Worm (Caenorhabditis elegans): Measurements from ENCODE around the gene sss-1.

Gene sss-1

DNA sequence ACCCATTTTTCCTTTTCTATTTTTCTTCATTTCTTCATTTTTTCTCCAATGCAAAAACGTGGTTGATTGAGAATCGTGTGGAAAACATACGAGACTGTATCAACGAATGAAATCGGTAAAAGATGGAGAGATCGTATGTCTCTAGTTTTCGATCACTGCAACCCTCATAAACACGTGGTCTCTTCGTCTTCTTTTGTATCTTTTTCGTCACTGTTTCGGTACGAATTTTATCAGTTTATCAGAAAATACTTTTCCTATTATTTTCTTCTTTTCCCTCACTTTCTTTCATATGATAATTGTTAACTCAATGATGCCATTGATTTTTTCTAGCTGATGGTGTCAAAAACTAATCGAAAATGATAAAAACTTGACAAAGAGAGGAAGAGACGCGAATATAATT, 17.9 kb downstream of the sss-1 start (continued):
- TF ChIP-seq rnt-1 (tag; optimal IDR thresholded peaks at IDR 0.05) = no peak
- TF ChIP-seq nhr-12 (tag; optimal IDR thresholded peaks at IDR 0.05) = no peak
- no peak for TF ChIP-seq swsn-7 (tag; optimal IDR thresholded peaks at IDR 0.05)
- no peak for TF ChIP-seq sox-4 (tag; optimal IDR thresholded peaks at IDR 0.05)
- no peak for TF ChIP-seq vab-15 (tag; optimal IDR thresholded peaks at IDR 0.05)
- no peak for TF ChIP-seq sup-37 (GFP tag; optimal IDR thresholded peaks at IDR 0.05)
- no peak for TF ChIP-seq unc-98 (GFP tag; IDR thresholded peaks at IDR 0.05)
- no peak for TF ChIP-seq efl-1 (optimal IDR thresholded peaks at IDR 0.05)
- peak in 1 of 2 experiments; percentile 33 for TF ChIP-seq efl-1 (GFP tag; optimal IDR thresholded peaks at IDR 0.05 in 1 of 2)
- TF ChIP-seq zip-4 (GFP tag; optimal IDR thresholded peaks at IDR 0.05) = no peak
- no peak for TF ChIP-seq ceh-88 (GFP tag; IDR thresholded peaks at IDR 0.05)
- TF ChIP-seq mef-2 (tag; optimal IDR thresholded peaks at IDR 0.05) = no peak
- TF ChIP-seq ztf-11 (tag; optimal IDR thresholded peaks at IDR 0.05) = no peak
- TF ChIP-seq ceh-63 (GFP tag; optimal IDR thresholded peaks at IDR 0.05) = no peak
- TF ChIP-seq alr-1 (tag; optimal IDR thresholded peaks at IDR 0.05; ENCODE audit: borderline replicate concordance) = no peak
- no peak for TF ChIP-seq F16B12.6 (tag; optimal IDR thresholded peaks at IDR 0.05)
- TF ChIP-seq dpl-1 (GFP tag; optimal IDR thresholded peaks at IDR 0.05) = no peak
- no peak for TF ChIP-seq unc-130 (tag; optimal IDR thresholded peaks at IDR 0.05)
- TF ChIP-seq nhr-20 (tag; optimal IDR thresholded peaks at IDR 0.05) = peak; percentile 94
- peak; percentile 71 for TF ChIP-seq nhr-71 (tag; optimal IDR thresholded peaks at IDR 0.05)
- peak; percentile 51 for TF ChIP-seq mep-1 (tag; optimal IDR thresholded peaks at IDR 0.05)
- no peak for TF ChIP-seq fkh-8 (tag; optimal IDR thresholded peaks at IDR 0.05)
- TF ChIP-seq elt-2 (tag; optimal IDR thresholded peaks at IDR 0.05) = peak; percentile 74
- no peak for TF ChIP-seq pax-3 (tag; optimal IDR thresholded peaks at IDR 0.05)
- no peak for TF ChIP-seq aly-2 (tag; optimal IDR thresholded peaks at IDR 0.05)
- TF ChIP-seq aha-1 (tag; optimal IDR thresholded peaks at IDR 0.05) = no peak
- no peak for TF ChIP-seq ceh-8 (GFP tag; optimal IDR thresholded peaks at IDR 0.05)
- TF ChIP-seq nhr-84 (tag; optimal IDR thresholded peaks at IDR 0.05) = no peak
- TF ChIP-seq egl-13 (tag; optimal IDR thresholded peaks at IDR 0.05) = no peak
- peak; percentile 45 for TF ChIP-seq C16A3.4 (tag; optimal IDR thresholded peaks at IDR 0.05)
- TF ChIP-seq jun-1 (tag; optimal IDR thresholded peaks at IDR 0.05) = no peak
- no peak for TF ChIP-seq lir-3 (tag; optimal IDR thresholded peaks at IDR 0.05; ENCODE audit: poor library complexity)
- TF ChIP-seq snpc-4 (tag; optimal IDR thresholded peaks at IDR 0.05) = no peak
- no peak for TF ChIP-seq fos-1 (tag; optimal IDR thresholded peaks at IDR 0.05)
- no peak for TF ChIP-seq nhr-237 (tag; optimal IDR thresholded peaks at IDR 0.05)
- no peak for TF ChIP-seq ztf-4 (tag; optimal IDR thresholded peaks at IDR 0.05)
- TF ChIP-seq ets-5 (GFP tag; IDR thresholded peaks at IDR 0.05) = no peak
- TF ChIP-seq nhr-76 (tag; optimal IDR thresholded peaks at IDR 0.05) = no peak
- TF ChIP-seq fkh-10 (GFP tag; optimal IDR thresholded peaks at IDR 0.05) = no peak
- TF ChIP-seq nhr-85 (tag) = peak; percentile 91
- TF ChIP-seq ces-1 (GFP tag; optimal IDR thresholded peaks at IDR 0.05) = no peak
- TF ChIP-seq mdl-1 (tag; optimal IDR thresholded peaks at IDR 0.05) = peak in 1 of 2 experiments; percentile 65
- TF ChIP-seq grh-1 (GFP tag; IDR thresholded peaks at IDR 0.05) = no peak
- TF ChIP-seq blmp-1 (tag; optimal IDR thresholded peaks at IDR 0.05) = peak; percentile 89
- no peak for TF ChIP-seq skn-1 (tag; optimal IDR thresholded peaks at IDR 0.05)
- no peak for TF ChIP-seq pqm-1 (tag; optimal IDR thresholded peaks at IDR 0.05)
- peak; percentile 61 for TF ChIP-seq snu-23 (GFP tag; optimal IDR thresholded peaks at IDR 0.05)
- peak; percentile 32 for TF ChIP-seq nhr-19 (GFP tag; conservative IDR thresholded peaks at IDR 0.05)
- no peak for TF ChIP-seq hlh-4 (tag; optimal IDR thresholded peaks at IDR 0.05)

Data from whole organism, L1 larva.